Fruit fly (Drosophila melanogaster) S2 (cell line): ENCODE results near the gene Unc-76.

Experiments
- CG8478 ChIP-seq: fragments of >200 bp; optimal IDR thresholded peaks from 2 replicates; lab custom pipeline; 2018
- CTCF ChIP-seq, 2 experiments: fragments of >200 bp; optimal IDR thresholded peaks; 2 replicates each; lab custom pipeline; 2018

DNA sequence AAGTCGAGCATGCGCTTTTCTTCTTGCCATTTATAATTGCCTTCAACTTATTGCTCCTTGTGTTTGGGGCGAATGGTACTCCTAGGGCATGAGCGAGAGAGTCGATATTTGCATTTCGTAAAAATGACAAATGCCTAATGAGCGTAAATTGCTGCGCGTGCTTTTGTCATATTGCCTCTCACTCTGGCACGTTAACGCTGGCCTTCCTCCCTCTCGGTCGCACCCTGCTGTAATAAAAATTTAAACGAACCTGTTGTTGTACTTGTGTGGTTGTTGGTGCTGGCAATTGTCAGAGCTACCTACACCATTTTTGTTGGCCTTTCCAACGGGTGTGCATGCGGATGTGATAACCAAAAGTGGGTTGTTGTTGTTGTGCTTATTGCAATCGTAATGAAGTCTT lies 58.0 kb downstream of the Unc-76 start:
- TF ChIP-seq CG8478 (lab: Kevin White, UChicago) (no peak), CTCF (optimal IDR thresholded peaks at IDR 0.05; lab: Kevin White, UChicago) (no peak)
